Worm (Caenorhabditis elegans) whole organism, L3 larva: ENCODE measurements around the gene ceh-37.
A peak's percentile ranks its signal among the peaks of the same experiment; 100 is the strongest.

Source experiments
- ZK546.5 ChIP-seq: sonication (generic microtip); optimal IDR thresholded peaks from 2 replicates; lab custom pipeline; 2017; ENCODE audit warnings: missing biosample characterization, missing genetic modification characterization
- aly-2 ChIP-seq: fragments of 150-350 bp; optimal IDR thresholded peaks from 2 replicates; lab custom pipeline; 2014; ENCODE audit warnings: missing biosample characterization, missing genetic modification characterization
- ama-1 ChIP-seq: fragments of 150-350 bp; optimal IDR thresholded peaks from 2 replicates; lab custom pipeline; 2018
- ceh-16 ChIP-seq: sonication (generic microtip); optimal IDR thresholded peaks from 2 replicates; lab custom pipeline; 2017; ENCODE audit warnings: missing biosample characterization, missing genetic modification characterization
- ceh-28 ChIP-seq: fragments of 150-350 bp; optimal IDR thresholded peaks from 2 replicates; lab custom pipeline; 2014; ENCODE audit warnings: missing biosample characterization, missing genetic modification reagents, missing genetic modification characterization
- ceh-82 ChIP-seq: fragments of 150-350 bp; optimal IDR thresholded peaks from 2 replicates; lab custom pipeline; 2014; ENCODE audit warnings: missing biosample characterization, missing genetic modification characterization
- ceh-9 ChIP-seq: sonication (generic microtip); optimal IDR thresholded peaks from 2 replicates; lab custom pipeline; 2018; ENCODE audit warnings: missing biosample characterization, missing genetic modification characterization
- daf-12 ChIP-seq: fragments of 150-350 bp; optimal IDR thresholded peaks from 2 replicates; lab custom pipeline; 2014; ENCODE audit warnings: missing biosample characterization, missing genetic modification reagents, missing genetic modification characterization
- egl-27 ChIP-seq: sonication (generic microtip); optimal IDR thresholded peaks from 4 replicates; lab custom pipeline; 2017; ENCODE audit warnings: missing biosample characterization, missing genetic modification reagents, missing genetic modification characterization
- egl-5 ChIP-seq: fragments of 150-350 bp; optimal IDR thresholded peaks from 2 replicates; lab custom pipeline; 2017; ENCODE audit warnings: missing biosample characterization, missing genetic modification reagents, missing genetic modification characterization, inconsistent platforms
- elt-2 ChIP-seq: sonication (generic microtip); optimal IDR thresholded peaks from 2 replicates; lab custom pipeline; 2016; ENCODE audit warnings: missing genetic modification reagents, mild to moderate bottlenecking, missing genetic modification characterization, missing compliant biosample characterization
- elt-3 ChIP-seq, 3 experiments: fragments of 150-350 bp in 1 of 3; sonication (generic microtip) in 2 of 3; optimal IDR thresholded peaks; 2 replicates in 2 of 3; 4 replicates in 1 of 3; lab custom pipeline; 2014 to 2017; ENCODE audit warnings: missing biosample characterization in 3 of 3, missing genetic modification characterization in 3 of 3
- eor-1 ChIP-seq, 2 experiments: fragments of 150-350 bp; optimal IDR thresholded peaks; 2 replicates each; lab custom pipeline; 2014 to 2018; ENCODE audit warnings: missing biosample characterization in 2 of 2, missing genetic modification characterization in 2 of 2
- fos-1 ChIP-seq: fragments of 150-350 bp; optimal IDR thresholded peaks from 2 replicates; lab custom pipeline; 2014; ENCODE audit warnings: missing biosample characterization, missing genetic modification characterization
- hmg-11 ChIP-seq: sonication (generic microtip); optimal IDR thresholded peaks from 2 replicates; lab custom pipeline; 2016; ENCODE audit warnings: missing genetic modification characterization, missing compliant biosample characterization
- lin-15B ChIP-seq: fragments of 150-350 bp; optimal IDR thresholded peaks from 2 replicates; lab custom pipeline; 2014; ENCODE audit warnings: missing biosample characterization, missing genetic modification characterization
- lin-39 ChIP-seq: fragments of 150-350 bp; optimal IDR thresholded peaks from 2 replicates; lab custom pipeline; 2018; ENCODE audit warnings: missing biosample characterization, missing genetic modification reagents, missing genetic modification characterization
- lsy-12 ChIP-seq: sonication (generic microtip); optimal IDR thresholded peaks from 2 replicates; lab custom pipeline; 2016; ENCODE audit warnings: mild to moderate bottlenecking, missing genetic modification characterization, missing compliant biosample characterization
- mdl-1 ChIP-seq: fragments of 150-350 bp; optimal IDR thresholded peaks from 2 replicates; lab custom pipeline; 2014; ENCODE audit warnings: missing biosample characterization, missing genetic modification characterization
- mml-1 ChIP-seq: fragments of 150-350 bp; sonication (generic microtip); optimal IDR thresholded peaks from 3 replicates; lab custom pipeline; 2014; ENCODE audit warnings: missing biosample characterization, missing genetic modification characterization
- nfya-1 ChIP-seq: sonication (generic microtip); optimal IDR thresholded peaks from 2 replicates; lab custom pipeline; 2017; ENCODE audit warnings: missing genetic modification characterization, mild to moderate bottlenecking, missing compliant biosample characterization, antibody characterized with exemption, moderate library complexity; ENCODE audit not compliant: insufficient read depth
- nhr-11 ChIP-seq: fragments of 150-350 bp; optimal IDR thresholded peaks from 2 replicates; lab custom pipeline; 2014; ENCODE audit warnings: missing biosample characterization, missing genetic modification characterization
- nhr-12 ChIP-seq: fragments of 150-350 bp; optimal IDR thresholded peaks from 2 replicates; lab custom pipeline; 2014; ENCODE audit warnings: missing biosample characterization, missing genetic modification characterization
- nhr-23 ChIP-seq: fragments of 150-350 bp; optimal IDR thresholded peaks from 2 replicates; lab custom pipeline; 2014; ENCODE audit warnings: missing biosample characterization, missing genetic modification reagents, missing genetic modification characterization
- nhr-237 ChIP-seq: fragments of 150-350 bp; optimal IDR thresholded peaks from 2 replicates; lab custom pipeline; 2014; ENCODE audit warnings: missing biosample characterization, missing genetic modification characterization
- nhr-25 ChIP-seq: sonication (generic microtip); optimal IDR thresholded peaks from 2 replicates; lab custom pipeline; 2017; ENCODE audit warnings: missing biosample characterization, missing genetic modification characterization
- nhr-28 ChIP-seq: fragments of 150-350 bp; optimal IDR thresholded peaks from 2 replicates; lab custom pipeline; 2014; ENCODE audit warnings: missing biosample characterization, missing genetic modification characterization
- nhr-43 ChIP-seq: sonication (generic microtip); optimal IDR thresholded peaks from 2 replicates; lab custom pipeline; 2016; ENCODE audit warnings: mild to moderate bottlenecking, missing genetic modification characterization, missing compliant biosample characterization; ENCODE audit not compliant: poor library complexity, severe bottlenecking
- nhr-67 ChIP-seq: fragments of 150-350 bp; optimal IDR thresholded peaks from 2 replicates; lab custom pipeline; 2014; ENCODE audit warnings: missing biosample characterization, missing genetic modification characterization
- nhr-76 ChIP-seq: fragments of 150-350 bp; sonication (generic microtip); optimal IDR thresholded peaks from 5 replicates; lab custom pipeline; 2014; ENCODE audit warnings: missing biosample characterization, missing genetic modification characterization
- pha-4 ChIP-seq: fragments of 150-350 bp; optimal IDR thresholded peaks from 2 replicates; lab custom pipeline; 2014; ENCODE audit warnings: missing biosample characterization, missing genetic modification reagents, missing genetic modification characterization
- pqm-1 ChIP-seq: fragments of 150-350 bp; optimal IDR thresholded peaks from 2 replicates; lab custom pipeline; 2017; ENCODE audit warnings: missing biosample characterization, missing genetic modification characterization, inconsistent platforms
- sea-2 ChIP-seq: fragments of 150-350 bp; sonication (generic microtip); optimal IDR thresholded peaks from 4 replicates; lab custom pipeline; 2014; ENCODE audit warnings: missing biosample characterization, missing genetic modification reagents, missing genetic modification characterization
- skn-1 ChIP-seq: fragments of 150-350 bp; optimal IDR thresholded peaks from 2 replicates; lab custom pipeline; 2014; ENCODE audit warnings: missing biosample characterization, missing genetic modification characterization
- snpc-4 ChIP-seq: fragments of 150-350 bp; optimal IDR thresholded peaks from 2 replicates; lab custom pipeline; 2014; ENCODE audit warnings: missing biosample characterization, missing genetic modification characterization
- tbx-2 ChIP-seq: sonication (generic microtip); optimal IDR thresholded peaks from 2 replicates; lab custom pipeline; 2016; ENCODE audit warnings: mild to moderate bottlenecking, missing genetic modification characterization, missing compliant biosample characterization
- unc-39 ChIP-seq: sonication (generic microtip); optimal IDR thresholded peaks from 4 replicates; lab custom pipeline; 2017; ENCODE audit warnings: missing biosample characterization, missing genetic modification characterization
- unc-62 ChIP-seq: fragments of 150-350 bp; sonication (generic microtip); optimal IDR thresholded peaks from 4 replicates; lab custom pipeline; 2014; ENCODE audit warnings: missing biosample characterization, missing genetic modification reagents, missing genetic modification characterization
- zag-1 ChIP-seq: fragments of 150-350 bp; optimal IDR thresholded peaks from 2 replicates; lab custom pipeline; 2014; ENCODE audit warnings: missing biosample characterization, missing genetic modification characterization
- ztf-11 ChIP-seq: fragments of 150-350 bp; optimal IDR thresholded peaks from 2 replicates; lab custom pipeline; 2014; ENCODE audit warnings: missing biosample characterization, missing genetic modification characterization
- ztf-4 ChIP-seq: fragments of 150-350 bp; optimal IDR thresholded peaks from 2 replicates; lab custom pipeline; 2014; ENCODE audit warnings: missing biosample characterization, missing genetic modification characterization

Gene ceh-37

DNA sequence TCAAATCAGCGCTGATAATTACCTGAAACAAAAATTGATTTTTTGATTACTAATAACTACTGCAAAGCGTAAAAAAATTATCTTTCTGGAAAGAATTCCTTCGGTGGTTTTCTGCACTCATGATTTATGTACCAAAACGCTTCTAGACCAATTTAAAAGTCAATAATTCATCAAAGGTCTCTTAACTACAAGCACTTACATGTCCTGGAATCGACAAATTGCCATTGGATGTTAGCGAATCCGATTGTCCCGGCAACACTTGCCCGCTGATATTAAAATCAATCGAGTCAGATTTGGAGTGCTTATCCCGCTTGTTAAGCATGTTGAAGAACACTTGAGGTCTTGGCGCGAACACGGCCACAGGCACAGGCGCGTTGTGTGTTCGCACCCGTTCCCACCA lies 42.6 kb downstream of the ceh-37 start:
- TF ChIP-seq eor-1 (tag; optimal IDR thresholded peaks at IDR 0.05; lab: Kevin White, UChicago) (no peak), lin-15B (tag; lab: Kevin White, UChicago) (no peak), mml-1 (tag; lab: Kevin White, UChicago) (no peak), ztf-11 (tag; lab: Kevin White, UChicago) (no peak), aly-2 (tag; lab: Kevin White, UChicago) (no peak), nhr-23 (tag; lab: Kevin White, UChicago) (no peak), elt-2 (no peak), nhr-28 (no peak), ZK546.5 (tag; lab: Kevin White, UChicago) (no peak), pqm-1 (tag; lab: Kevin White, UChicago) (no peak), zag-1 (tag; lab: Kevin White, UChicago) (no peak), fos-1 (no peak), mdl-1 (no peak), ceh-82 (no peak), sea-2 (GFP tag; lab: Kevin White, UChicago) (no peak), unc-39 (tag; lab: Kevin White, UChicago) (no peak), ceh-9 (tag; lab: Kevin White, UChicago) (no peak), lin-39 (tag; lab: Kevin White, UChicago) (no peak), skn-1 (tag; lab: Kevin White, UChicago) (no peak), nhr-11 (tag; lab: Kevin White, UChicago) (no peak)

DNA sequence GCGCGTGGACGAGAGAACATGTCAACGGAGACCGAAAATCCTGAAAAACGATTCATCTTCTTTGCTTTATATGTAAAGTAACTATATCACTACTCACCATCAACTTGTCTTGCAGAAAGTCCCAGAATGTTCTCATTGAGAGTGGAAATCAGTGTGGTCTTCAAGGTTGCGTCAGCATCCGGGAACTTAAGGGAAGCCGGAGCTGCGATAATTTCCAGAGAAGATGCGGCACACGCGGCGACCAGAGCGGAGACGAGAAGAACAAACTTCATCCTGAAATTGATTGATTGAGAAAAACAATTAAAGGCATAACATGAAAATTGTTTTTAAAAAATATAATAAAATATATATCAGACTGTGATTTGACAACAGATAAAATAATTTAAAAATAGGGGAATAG lies 43.6 kb downstream of the ceh-37 start, which contains the start of gene vha-20:
vha-20 (minus strand) TSS at position 273 of the 400 bp plus-strand sequence.
- peak; percentile 1 for TF ChIP-seq elt-2
- no peak for TF ChIP-seq nhr-25 (tag; lab: Kevin White, UChicago)
- no peak for TF ChIP-seq zag-1 (tag; lab: Kevin White, UChicago)
- TF ChIP-seq unc-39 (tag; lab: Kevin White, UChicago), result no peak
- no peak for TF ChIP-seq lsy-12 (tag; lab: Kevin White, UChicago)
- TF ChIP-seq skn-1 (tag; lab: Kevin White, UChicago), result no peak
- peak; percentile 7 for TF ChIP-seq ama-1 (lab: Kevin White, UChicago)
- no peak for TF ChIP-seq pha-4 (tag; lab: Kevin White, UChicago)
- no peak for TF ChIP-seq eor-1 (tag; optimal IDR thresholded peaks at IDR 0.05; lab: Kevin White, UChicago)
- no peak for TF ChIP-seq ceh-82
- TF ChIP-seq nhr-12 (tag; lab: Kevin White, UChicago), result no peak
- TF ChIP-seq mml-1 (tag; lab: Kevin White, UChicago), result no peak
- no peak for TF ChIP-seq nhr-67 (tag; lab: Kevin White, UChicago)
- no peak for TF ChIP-seq nhr-28
- TF ChIP-seq ceh-9 (tag; lab: Kevin White, UChicago), result no peak
- no peak for TF ChIP-seq hmg-11 (tag; lab: Kevin White, UChicago)
- no peak for TF ChIP-seq ztf-4
- TF ChIP-seq elt-3 (tag; optimal IDR thresholded peaks at IDR 0.05; lab: Kevin White, UChicago), result no peak
- TF ChIP-seq lin-39 (tag; lab: Kevin White, UChicago), result no peak
- peak; percentile 36 for TF ChIP-seq nhr-43 (tag; lab: Kevin White, UChicago)
- TF ChIP-seq nfya-1 (tag; lab: Kevin White, UChicago), result no peak
- no peak for TF ChIP-seq tbx-2 (tag; lab: Kevin White, UChicago)

DNA sequence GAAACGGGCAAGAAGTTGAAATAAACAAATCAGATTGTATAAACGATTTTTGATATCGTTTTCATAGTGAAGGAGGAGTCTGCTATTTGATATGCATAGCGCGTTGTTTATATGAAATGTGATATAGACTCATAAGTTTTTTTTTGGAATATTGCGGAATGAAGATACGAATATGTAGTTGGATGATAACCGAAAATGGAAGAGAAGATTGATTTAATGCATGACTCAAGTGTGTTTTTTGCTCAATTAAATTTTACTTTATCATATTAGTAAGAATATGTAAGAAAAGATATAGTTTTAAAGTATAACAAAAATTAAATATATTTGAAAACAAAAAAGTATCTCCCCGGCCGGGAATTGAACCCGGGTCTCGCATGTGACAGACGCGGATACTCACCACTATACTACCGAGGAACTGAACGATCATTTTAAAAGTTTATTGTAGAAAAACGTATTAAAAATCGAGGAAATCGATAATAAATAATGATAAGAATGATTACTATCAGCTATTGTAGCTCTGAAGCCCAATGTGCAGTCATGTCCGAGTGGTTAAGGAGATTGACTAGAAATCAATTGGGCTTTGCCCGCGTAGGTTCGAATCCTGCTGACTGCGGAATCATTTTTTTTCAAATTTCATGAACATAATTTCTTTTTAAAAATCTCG lies 46.0 kb downstream of the ceh-37 start, which contains the start of gene lgc-25:
lgc-25 (minus strand) TSS at position 51 of the 664 bp plus-strand sequence.
- TF ChIP-seq nhr-76 (tag; lab: Kevin White, UChicago) (no peak), zag-1 (tag; lab: Kevin White, UChicago) (no peak), lin-15B (tag; lab: Kevin White, UChicago) (no peak), ceh-9 (tag; lab: Kevin White, UChicago) (no peak), egl-27 (tag; lab: Kevin White, UChicago) (no peak), nhr-43 (tag; lab: Kevin White, UChicago) (peak; percentile 29), snpc-4 (tag; lab: Kevin White, UChicago) (no peak), mml-1 (tag; lab: Kevin White, UChicago) (no peak), ceh-82 (no peak), pha-4 (tag; lab: Kevin White, UChicago) (no peak), tbx-2 (tag; lab: Kevin White, UChicago) (no peak), ama-1 (lab: Kevin White, UChicago) (no peak), ceh-28 (tag; lab: Kevin White, UChicago) (peak; percentile 47), ztf-11 (tag; lab: Kevin White, UChicago) (no peak), nhr-12 (tag; lab: Kevin White, UChicago) (no peak), skn-1 (tag; lab: Kevin White, UChicago) (no peak), nhr-237 (tag; lab: Kevin White, UChicago) (no peak), egl-5 (no peak), eor-1 (tag; optimal IDR thresholded peaks at IDR 0.05; lab: Kevin White, UChicago) (no peak), mdl-1 (no peak), lsy-12 (tag; lab: Kevin White, UChicago) (no peak), pqm-1 (tag; lab: Kevin White, UChicago) (peak; percentile 88), nhr-23 (tag; lab: Kevin White, UChicago) (no peak), daf-12 (tag; lab: Kevin White, UChicago) (no peak), hmg-11 (tag; lab: Kevin White, UChicago) (no peak), nhr-67 (tag; lab: Kevin White, UChicago) (no peak), nhr-11 (tag; lab: Kevin White, UChicago) (no peak), nfya-1 (tag; lab: Kevin White, UChicago) (no peak), elt-2 (peak; percentile 56), unc-62 (GFP tag; lab: Kevin White, UChicago) (no peak), ceh-16 (tag; lab: Kevin White, UChicago) (no peak), lin-39 (tag; lab: Kevin White, UChicago) (no peak)
